Fruit fly (Drosophila melanogaster): ENCODE measurements around the gene NHP2.

The NHP2 gene

DNA sequence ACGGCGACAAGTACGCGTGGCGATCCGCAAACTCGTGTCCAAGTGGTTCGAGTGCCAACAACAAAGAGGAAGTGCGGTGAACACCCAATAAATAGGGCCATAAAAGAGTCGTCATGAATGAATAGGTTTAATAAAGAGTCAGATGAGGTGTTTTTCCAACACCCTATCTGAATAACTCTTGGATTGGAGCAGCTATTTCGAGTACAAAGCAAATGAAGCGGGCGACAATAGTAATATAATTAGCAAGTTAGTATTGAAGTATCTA, 18.7 kb downstream of the NHP2 start (continued):
- TF ChIP-seq H2.0 (GFP tag; IDR thresholded peaks at IDR 0.05) (no peak), otp (GFP tag; IDR thresholded peaks at IDR 0.05) (no peak), row (GFP tag; IDR thresholded peaks at IDR 0.05) (no peak), amos (GFP tag; IDR thresholded peaks at IDR 0.05; ENCODE audit: partially characterized antibody) (no peak), cad (GFP tag; optimal IDR thresholded peaks at IDR 0.05) (peak; percentile 46), CG8290 (GFP tag; optimal IDR thresholded peaks at IDR 0.05) (no peak), CG8290 (tag; optimal IDR thresholded peaks at IDR 0.05) (peak in 1 of 2 experiments; percentile 11), NFAT (GFP tag; IDR thresholded peaks at IDR 0.05) (no peak), CkIIα-i1 (GFP tag; IDR thresholded peaks at IDR 0.05) (no peak), lbe (GFP tag; optimal IDR thresholded peaks at IDR 0.05) (no peak), Dfd (GFP tag; optimal IDR thresholded peaks at IDR 0.05) (no peak), HLH54F (GFP tag; optimal IDR thresholded peaks at IDR 0.05) (no peak), CG15601 (tag; optimal IDR thresholded peaks at IDR 0.05) (no peak), CG31365 (tag; optimal IDR thresholded peaks at IDR 0.05) (no peak), exex (tag; optimal IDR thresholded peaks at IDR 0.05) (peak; percentile 28), CG14860 (GFP tag; IDR thresholded peaks at IDR 0.05; ENCODE audit: partially characterized antibody) (no peak), PHDP (tag; optimal IDR thresholded peaks at IDR 0.05) (no peak), mld (GFP tag; IDR thresholded peaks at IDR 0.05; ENCODE audit: partially characterized antibody) (no peak), Hey (tag; optimal IDR thresholded peaks at IDR 0.05) (peak; percentile 12), CG2129 (GFP tag; IDR thresholded peaks at IDR 0.05; ENCODE audit: partially characterized antibody) (no peak), CG11456 (GFP tag; IDR thresholded peaks at IDR 0.05) (no peak), luna (GFP tag; optimal IDR thresholded peaks at IDR 0.05) (no peak), dati (GFP tag; IDR thresholded peaks at IDR 0.05) (no peak), CG6689 (GFP tag; IDR thresholded peaks at IDR 0.05) (no peak), az2 (GFP tag; optimal IDR thresholded peaks at IDR 0.05) (no peak), Six4 (GFP tag; optimal IDR thresholded peaks at IDR 0.05) (no peak), CG10147 (GFP tag; optimal IDR thresholded peaks at IDR 0.05) (no peak), CG2202 (tag; optimal IDR thresholded peaks at IDR 0.05) (no peak)

DNA sequence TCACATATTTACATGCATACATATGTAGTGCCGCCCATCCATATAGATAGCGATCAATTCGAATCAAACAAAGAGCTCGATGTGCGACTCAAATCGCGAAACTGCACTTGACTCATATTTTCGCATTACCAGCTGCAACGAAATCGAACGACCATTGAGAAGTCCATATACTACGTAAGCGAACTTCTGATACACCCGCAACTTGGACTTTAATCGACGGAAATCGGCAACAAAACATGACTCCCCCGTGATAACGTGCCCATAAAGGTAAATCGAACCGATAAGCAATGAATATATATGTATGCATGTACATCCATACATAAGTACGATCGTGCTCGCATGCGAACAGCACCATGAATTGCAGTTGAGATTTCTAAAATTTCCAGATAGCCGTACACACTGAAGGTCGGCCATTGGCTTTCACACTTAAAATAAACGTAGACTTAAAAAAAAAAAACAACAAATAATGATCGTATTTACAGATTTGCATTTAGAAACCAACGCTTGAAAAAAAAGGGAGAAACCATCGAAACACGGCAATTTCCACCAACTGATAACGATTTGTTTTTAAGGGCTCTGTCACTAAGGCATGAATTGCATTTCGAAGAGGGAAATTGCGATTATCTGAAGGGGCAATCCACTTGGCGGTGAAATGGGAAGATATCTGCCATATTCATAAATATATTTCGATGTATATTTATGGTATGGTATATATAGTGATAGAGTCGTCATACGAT, 19.2 kb downstream of the NHP2 start:
- TF ChIP-seq sug (tag; optimal IDR thresholded peaks at IDR 0.05): peak; percentile 59
- TF ChIP-seq ken (GFP tag; IDR thresholded peaks at IDR 0.05): no peak
- peak; percentile 46 for TF ChIP-seq kni (GFP tag; optimal IDR thresholded peaks at IDR 0.05)
- peak; percentile 5 for TF ChIP-seq ERR (GFP tag; optimal IDR thresholded peaks at IDR 0.05)
- peak; percentile 15 for TF ChIP-seq CG10543 (GFP tag; optimal IDR thresholded peaks at IDR 0.05)
- TF ChIP-seq sens (GFP tag): peak; percentile 41
- peak; percentile 52 for TF ChIP-seq nom (GFP tag; optimal IDR thresholded peaks at IDR 0.05)
- TF ChIP-seq Hsf (GFP tag; optimal IDR thresholded peaks at IDR 0.05): no peak
- TF ChIP-seq CG11695 (GFP tag; IDR thresholded peaks at IDR 0.05): 0 out of 3 replicates have a peak, but pooled peaks have one; percentile 18
- peak in 1 of 2 experiments; percentile 29 for TF ChIP-seq eve (GFP tag; optimal IDR thresholded peaks at IDR 0.05)
- TF ChIP-seq eyg (GFP tag; optimal IDR thresholded peaks at IDR 0.05): no peak

DNA sequence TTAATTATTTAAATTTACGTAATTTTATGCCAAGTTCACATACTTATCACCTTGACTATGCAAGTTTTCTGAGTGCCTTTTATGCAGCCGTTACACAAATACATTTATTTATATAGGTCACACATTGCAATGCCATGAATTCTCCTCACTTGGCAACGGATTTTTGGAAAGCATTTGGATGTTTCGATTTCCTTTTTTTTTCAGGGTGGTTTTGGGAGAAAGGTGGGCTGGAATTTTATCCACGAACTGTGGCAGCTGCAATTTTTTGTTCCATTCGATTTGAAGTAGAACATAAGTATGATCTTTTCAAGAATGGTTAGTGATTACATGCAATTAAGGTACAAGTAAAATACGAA, 20.1 kb downstream of the NHP2 start:
- TF ChIP-seq sens-2 (GFP tag; IDR thresholded peaks at IDR 0.05): no peak
- TF ChIP-seq CoRest (tag; optimal IDR thresholded peaks at IDR 0.05): peak; percentile 32
- no peak for TF ChIP-seq Mrtf (GFP tag; IDR thresholded peaks at IDR 0.05)
- TF ChIP-seq ftz-f1 (GFP tag; optimal IDR thresholded peaks at IDR 0.05): no peak
- TF ChIP-seq Drgx (GFP tag; IDR thresholded peaks at IDR 0.05): no peak
- no peak for TF ChIP-seq CG7987 (GFP tag; optimal IDR thresholded peaks at IDR 0.05)
- peak; percentile 40 for TF ChIP-seq CG9437 (GFP tag; optimal IDR thresholded peaks at IDR 0.05)
- no peak for TF ChIP-seq CG13894 (tag; optimal IDR thresholded peaks at IDR 0.05)
- no peak for TF ChIP-seq CG18599 (GFP tag; optimal IDR thresholded peaks at IDR 0.05)
- TF ChIP-seq da (GFP tag; optimal IDR thresholded peaks at IDR 0.05): no peak
- TF ChIP-seq onecut (GFP tag; IDR thresholded peaks at IDR 0.05): no peak
- 0 out of 3 replicates have a peak, but pooled peaks have one; percentile 15 for TF ChIP-seq CG2199 (GFP tag; IDR thresholded peaks at IDR 0.05)
- no peak for TF ChIP-seq CG2678 (tag; optimal IDR thresholded peaks at IDR 0.05)

All from whole organism, embryonic.